Fruit fly (Drosophila melanogaster) whole organism, embryonic: ENCODE results near the gene frtz.

Experiments
- Ada2b ChIP-seq: fragments of 200-800 bp; sonication (Bioruptor generic); IDR thresholded peaks from 2 replicates; pipeline ENCODE4 v1.3.6; 2022; ENCODE audit warnings: missing biosample characterization, missing genetic modification characterization
- Asciz ChIP-seq: fragments of 200-800 bp; sonication (Bioruptor generic); optimal IDR thresholded peaks from 2 replicates; lab custom pipeline; 2017; ENCODE audit warnings: missing biosample characterization, mild to moderate bottlenecking, missing genetic modification characterization, missing genetic modification reagents
- Awh ChIP-seq: fragments of 200-800 bp; sonication (Bioruptor generic); IDR thresholded peaks from 2 replicates; pipeline ENCODE4, ENCODE4 v1.3.6; 2022; ENCODE audit warnings: missing biosample characterization, missing genetic modification characterization
- C15 ChIP-seq: fragments of 200-800 bp; sonication (Bioruptor generic); IDR thresholded peaks from 3 replicates; pipeline ENCODE4 v1.3.6; 2022; ENCODE audit warnings: missing biosample characterization, missing genetic modification characterization
- CG11247 ChIP-seq: fragments of 200-800 bp; sonication (Bioruptor generic); IDR thresholded peaks from 2 replicates; pipeline ENCODE4 v1.3.6; 2022; ENCODE audit warnings: missing biosample characterization, missing genetic modification characterization
- CG11696 ChIP-seq: fragments of 200-800 bp; sonication (Bioruptor generic); IDR thresholded peaks from 2 replicates; pipeline ENCODE4 v1.3.6; 2022; ENCODE audit warnings: missing biosample characterization, missing genetic modification characterization
- CG12071 ChIP-seq: fragments of 200-800 bp; sonication (Bioruptor generic); optimal IDR thresholded peaks from 3 replicates; lab custom pipeline; 2018; ENCODE audit warnings: missing biosample characterization, mild to moderate bottlenecking, missing genetic modification characterization
- CG12104 ChIP-seq: fragments of 200-800 bp; sonication (Bioruptor generic); optimal IDR thresholded peaks from 3 replicates; lab custom pipeline; 2016; ENCODE audit warnings: missing biosample characterization, missing genetic modification characterization
- CG14050 ChIP-seq: fragments of 200-800 bp; sonication (Bioruptor generic); IDR thresholded peaks from 3 replicates; pipeline ENCODE4 v1.3.6; 2022; ENCODE audit warnings: missing biosample characterization, missing genetic modification characterization
- CG14710 ChIP-seq: fragments of 200-800 bp; sonication (Bioruptor generic); optimal IDR thresholded peaks from 3 replicates; lab custom pipeline; 2019; ENCODE audit warnings: missing biosample characterization, mild to moderate bottlenecking, missing genetic modification characterization, moderate library complexity
- CG15269 ChIP-seq: fragments of 200-800 bp; sonication (Bioruptor generic); optimal IDR thresholded peaks from 2 replicates; lab custom pipeline; 2018; ENCODE audit warnings: missing biosample characterization, mild to moderate bottlenecking, missing genetic modification characterization, moderate library complexity
- CG17361 ChIP-seq: fragments of 200-800 bp; sonication (Bioruptor generic); IDR thresholded peaks from 3 replicates; pipeline ENCODE4 v1.3.6; 2022; ENCODE audit warnings: missing biosample characterization, missing genetic modification characterization
- CG1792 ChIP-seq: fragments of 200-800 bp; sonication (Bioruptor generic); optimal IDR thresholded peaks from 2 replicates; lab custom pipeline; 2016; ENCODE audit warnings: missing biosample characterization, missing genetic modification characterization
- CG18011 ChIP-seq: fragments of 200-800 bp; sonication (Bioruptor generic); optimal IDR thresholded peaks from 2 replicates; lab custom pipeline; 2017; ENCODE audit warnings: missing biosample characterization, missing genetic modification characterization, mild to moderate bottlenecking, moderate library complexity, missing genotype
- CG1832 ChIP-seq: fragments of 200-800 bp; sonication (Bioruptor generic); optimal IDR thresholded peaks from 2 replicates; lab custom pipeline; 2017; ENCODE audit warnings: missing biosample characterization, mild to moderate bottlenecking, missing genetic modification characterization, inconsistent platforms
- CG2120 ChIP-seq: fragments of 200-800 bp; sonication (Bioruptor generic); optimal IDR thresholded peaks from 3 replicates; lab custom pipeline; 2016; ENCODE audit warnings: missing biosample characterization, missing genetic modification characterization
- CG2678 ChIP-seq: fragments of 200-800 bp; sonication (Bioruptor generic); optimal IDR thresholded peaks from 3 replicates; lab custom pipeline; 2019; ENCODE audit warnings: missing biosample characterization, mild to moderate bottlenecking, missing genetic modification characterization, moderate library complexity
- CG2712 ChIP-seq: fragments of 200-800 bp; optimal IDR thresholded peaks from 3 replicates; lab custom pipeline; 2019; ENCODE audit warnings: missing biosample characterization, mild to moderate bottlenecking, missing genetic modification characterization, moderate library complexity
- CG2875 ChIP-seq: fragments of 200-800 bp; sonication (Bioruptor generic); optimal IDR thresholded peaks from 2 replicates; lab custom pipeline; 2017; ENCODE audit warnings: missing biosample characterization, mild to moderate bottlenecking, missing genetic modification characterization, missing genetic modification reagents
- CG32767 ChIP-seq: fragments of 200-800 bp; sonication (Bioruptor generic); IDR thresholded peaks from 2 replicates; pipeline ENCODE4 v1.3.6; 2022; ENCODE audit warnings: missing biosample characterization, missing genetic modification characterization
- CG3407 ChIP-seq: fragments of 200-800 bp; sonication (Bioruptor generic); optimal IDR thresholded peaks from 2 replicates; lab custom pipeline; 2018; ENCODE audit warnings: missing biosample characterization, mild to moderate bottlenecking, missing genetic modification characterization
- CG3838 ChIP-seq: fragments of 200-800 bp; sonication (Bioruptor generic); optimal IDR thresholded peaks from 3 replicates; lab custom pipeline; 2016; ENCODE audit warnings: missing biosample characterization, missing genetic modification characterization
- CG4707 ChIP-seq: fragments of 200-800 bp; sonication (Bioruptor generic); optimal IDR thresholded peaks from 2 replicates; lab custom pipeline; 2018; ENCODE audit warnings: missing biosample characterization, mild to moderate bottlenecking, missing genetic modification characterization, moderate library complexity
- CG4820 ChIP-seq: fragments of 200-800 bp; sonication (Bioruptor generic); optimal IDR thresholded peaks from 3 replicates; lab custom pipeline; 2016; ENCODE audit warnings: missing biosample characterization, missing genetic modification characterization
- CG5953 ChIP-seq: fragments of 200-800 bp; sonication (Bioruptor generic); IDR thresholded peaks from 2 replicates; pipeline ENCODE4 v1.3.6; 2022; ENCODE audit warnings: missing biosample characterization, missing genetic modification characterization
- CG7556 ChIP-seq: fragments of 200-800 bp; sonication (Bioruptor generic); optimal IDR thresholded peaks from 2 replicates; lab custom pipeline; 2017; ENCODE audit warnings: missing biosample characterization, mild to moderate bottlenecking, missing genetic modification characterization
- CG7839 ChIP-seq: fragments of 200-800 bp; sonication (Bioruptor generic); optimal IDR thresholded peaks from 3 replicates; lab custom pipeline; 2018; ENCODE audit warnings: missing biosample characterization, mild to moderate bottlenecking, missing genetic modification characterization, moderate library complexity
- Dad ChIP-seq: fragments of 200-800 bp; sonication (Bioruptor generic); optimal IDR thresholded peaks from 3 replicates; lab custom pipeline; 2016; ENCODE audit warnings: missing biosample characterization, missing genetic modification characterization
- Drgx ChIP-seq: fragments of 200-800 bp; sonication (Bioruptor generic); IDR thresholded peaks from 2 replicates; pipeline ENCODE4 v1.3.6; 2022; ENCODE audit warnings: missing biosample characterization, missing genetic modification characterization
- Fer2 ChIP-seq: fragments of 200-800 bp; sonication (Bioruptor generic); optimal IDR thresholded peaks from 2 replicates; lab custom pipeline; 2018; ENCODE audit warnings: missing biosample characterization, mild to moderate bottlenecking, missing genetic modification characterization, moderate library complexity
- H2.0 ChIP-seq: fragments of 200-800 bp; sonication (Bioruptor generic); IDR thresholded peaks from 2 replicates; pipeline ENCODE4 v1.3.6; 2022; ENCODE audit warnings: missing biosample characterization, missing genetic modification characterization
- MBD-R2 ChIP-seq: fragments of 200-800 bp; sonication (Bioruptor generic); IDR thresholded peaks from 2 replicates; pipeline ENCODE4 v1.3.6; 2022; ENCODE audit warnings: missing biosample characterization, missing genetic modification characterization
- MTF-1 ChIP-seq: fragments of 200-800 bp; sonication (Bioruptor generic); optimal IDR thresholded peaks from 2 replicates; lab custom pipeline; 2018; ENCODE audit warnings: missing biosample characterization, mild to moderate bottlenecking, missing genetic modification characterization, borderline replicate concordance
- Mad ChIP-seq: fragments of 200-800 bp; sonication (Bioruptor generic); optimal IDR thresholded peaks from 2 replicates; lab custom pipeline; 2016; ENCODE audit warnings: missing biosample characterization, missing genetic modification characterization
- Mrtf ChIP-seq: fragments of 200-800 bp; sonication (Bioruptor generic); IDR thresholded peaks from 3 replicates; pipeline ENCODE4 v1.3.6; 2022; ENCODE audit warnings: missing biosample characterization, missing genetic modification characterization
- Vsx1 ChIP-seq: fragments of 200-800 bp; sonication (Bioruptor generic); optimal IDR thresholded peaks from 2 replicates; lab custom pipeline; 2017; ENCODE audit warnings: missing biosample characterization, mild to moderate bottlenecking, missing genetic modification characterization, missing genetic modification reagents
- chn ChIP-seq: fragments of 200-800 bp; sonication (Bioruptor generic); optimal IDR thresholded peaks from 2 replicates; lab custom pipeline; 2016; ENCODE audit warnings: missing biosample characterization, missing genetic modification characterization
- ewg ChIP-seq: fragments of 200-800 bp; sonication (Bioruptor generic); optimal IDR thresholded peaks from 3 replicates; lab custom pipeline; 2017; ENCODE audit warnings: mild to moderate bottlenecking, missing biosample characterization, missing genetic modification reagents, missing genetic modification characterization
- fd64A ChIP-seq: fragments of 200-800 bp; sonication (Bioruptor generic); optimal IDR thresholded peaks from 3 replicates; lab custom pipeline; 2018; ENCODE audit warnings: missing biosample characterization, mild to moderate bottlenecking, missing genetic modification characterization
- gcm2 ChIP-seq: fragments of 200-800 bp; sonication (Bioruptor generic); optimal IDR thresholded peaks from 2 replicates; lab custom pipeline; 2016; ENCODE audit warnings: missing biosample characterization, missing genetic modification characterization
- grn ChIP-seq: fragments of 200-800 bp; sonication (Bioruptor generic); optimal IDR thresholded peaks from 3 replicates; lab custom pipeline; 2017; ENCODE audit warnings: missing biosample characterization, missing genetic modification characterization
- insv ChIP-seq, 2 experiments: fragments of 200-800 bp; sonication (Bioruptor generic); optimal IDR thresholded peaks; 3 replicates each; lab custom pipeline; 2016 to 2018; ENCODE audit warnings: missing biosample characterization in 2 of 2, missing genetic modification characterization in 2 of 2
- jumu ChIP-seq: fragments of 200-800 bp; sonication (Bioruptor generic); optimal IDR thresholded peaks from 3 replicates; lab custom pipeline; 2016; ENCODE audit warnings: missing biosample characterization, missing genetic modification characterization
- klu ChIP-seq: fragments of 200-800 bp; sonication (Bioruptor generic); IDR thresholded peaks from 2 replicates; pipeline ENCODE4 v1.3.6; 2022; ENCODE audit warnings: missing biosample characterization, missing genetic modification characterization
- nmo ChIP-seq: fragments of 200-800 bp; sonication (Bioruptor generic); optimal IDR thresholded peaks from 2 replicates; lab custom pipeline; 2018; ENCODE audit warnings: missing biosample characterization, mild to moderate bottlenecking, missing genetic modification characterization, moderate library complexity
- ro ChIP-seq: fragments of 200-800 bp; sonication (Bioruptor generic); IDR thresholded peaks from 2 replicates; pipeline ENCODE4 v1.3.6; 2022; ENCODE audit warnings: missing biosample characterization, missing genetic modification characterization
- row ChIP-seq: fragments of 200-800 bp; sonication (Bioruptor generic); IDR thresholded peaks from 3 replicates; pipeline ENCODE4 v1.3.6; 2022; ENCODE audit warnings: missing biosample characterization, missing genetic modification characterization
- run ChIP-seq: fragments of 200-800 bp; sonication (Bioruptor generic); optimal IDR thresholded peaks from 3 replicates; lab custom pipeline; 2018; ENCODE audit warnings: missing biosample characterization, mild to moderate bottlenecking, missing genetic modification characterization
- usp ChIP-seq: fragments of >200 bp; optimal IDR thresholded peaks from 2 replicates; lab custom pipeline; 2017; ENCODE audit warnings: missing biosample characterization, missing genetic modification characterization
- vnd ChIP-seq: fragments of 200-800 bp; sonication (Bioruptor generic); IDR thresholded peaks from 3 replicates; pipeline ENCODE4 v1.3.6; 2022; ENCODE audit warnings: missing biosample characterization, missing genetic modification characterization; ENCODE audit not compliant: partially characterized antibody

Gene frtz

DNA sequence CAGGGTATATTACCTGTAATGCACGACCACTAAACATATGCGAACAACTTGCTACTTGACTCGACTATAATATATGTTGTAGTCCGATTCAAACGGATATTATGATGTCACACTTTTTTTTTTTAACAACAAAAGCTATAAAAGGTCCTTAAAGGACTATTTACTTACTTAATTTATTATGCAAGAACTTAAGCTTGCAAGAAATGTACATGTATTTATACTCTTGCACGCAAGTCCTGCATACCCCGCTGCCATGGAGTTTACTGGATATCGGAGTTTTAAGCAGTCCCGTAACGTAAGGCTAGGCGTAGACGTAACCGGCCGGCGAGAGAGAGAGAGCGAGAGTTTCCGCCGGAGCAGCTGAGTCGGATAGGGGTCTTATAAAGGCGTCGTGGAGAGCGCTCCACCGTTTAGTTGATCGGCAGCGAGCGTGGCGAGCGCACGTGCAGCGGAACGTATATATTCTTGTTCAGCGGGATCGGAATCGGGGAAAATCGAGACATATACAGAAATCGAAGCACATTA lies 21.5 kb upstream of the frtz start (continued):
- TF ChIP-seq row (GFP tag; lab: Robert Waterston, UW) (peak; percentile 93), CG14050 (peak; percentile 80), fd64A (GFP tag; lab: Kevin White, UChicago) (peak; percentile 28), CG1792 (peak; percentile 74), CG7839 (tag; lab: Kevin White, UChicago) (peak; percentile 78), nmo (GFP tag; lab: Kevin White, UChicago) (peak; percentile 93), CG2678 (tag; lab: Kevin White, UChicago) (peak; percentile 88), Vsx1 (GFP tag; lab: Kevin White, UChicago) (peak; percentile 56), ewg (GFP tag; lab: Kevin White, UChicago) (peak; percentile 89), CG32767 (peak; percentile 83; the same call in 1 of the 2 replicates), Mad (GFP tag; lab: Kevin White, UChicago) (peak; percentile 86), CG3838 (GFP tag; lab: Kevin White, UChicago) (peak; percentile 78), CG18011 (GFP tag; lab: Kevin White, UChicago) (peak; percentile 56), run (peak; percentile 71), CG11247 (GFP tag; lab: Robert Waterston, UW) (peak; percentile 80), CG14710 (tag; lab: Kevin White, UChicago) (peak; percentile 77), Awh (GFP tag; lab: Robert Waterston, UW) (peak; percentile 79; the same call in 1 of the 2 replicates), CG12104 (GFP tag; lab: Kevin White, UChicago) (peak; percentile 61), CG1832 (no peak), H2.0 (peak; percentile 85), chn (GFP tag; lab: Kevin White, UChicago) (peak; percentile 93), insv (GFP tag; optimal IDR thresholded peaks at IDR 0.05; lab: Kevin White, UChicago) (no peak), MBD-R2 (GFP tag; lab: Robert Waterston, UW) (peak; percentile 43; the same call in 1 of the 2 replicates), CG4820 (peak; percentile 89), CG12071 (GFP tag; lab: Kevin White, UChicago) (peak; percentile 65), Ada2b (peak; percentile 79), CG17361 (GFP tag; lab: Robert Waterston, UW) (peak; percentile 93), CG2875 (GFP tag; lab: Kevin White, UChicago) (peak; percentile 88), Mrtf (GFP tag; lab: Robert Waterston, UW) (peak; percentile 55; the same call in 1 of the 3 replicates), Drgx (GFP tag; lab: Robert Waterston, UW) (peak; percentile 95), usp (GFP tag; lab: Kevin White, UChicago) (no peak), CG2120 (GFP tag; lab: Kevin White, UChicago) (peak; percentile 94), CG2712 (tag; lab: Kevin White, UChicago) (peak; percentile 92), Asciz (peak; percentile 80), CG7556 (peak; percentile 89), grn (GFP tag; lab: Kevin White, UChicago) (peak; percentile 20), C15 (GFP tag; lab: Robert Waterston, UW) (no peak), CG3407 (peak; percentile 78), CG15269 (tag; lab: Kevin White, UChicago) (peak; percentile 84), vnd (GFP tag; lab: Robert Waterston, UW) (no peak), Dad (peak; percentile 80), klu (GFP tag; lab: Robert Waterston, UW) (peak; percentile 85), MTF-1 (GFP tag; lab: Kevin White, UChicago) (peak; percentile 16), Fer2 (tag; lab: Kevin White, UChicago) (peak; percentile 2), ro (GFP tag; lab: Robert Waterston, UW) (peak; percentile 69), CG4707 (GFP tag; lab: Kevin White, UChicago) (peak; percentile 35), CG5953 (peak; percentile 71; the same call in 1 of the 2 replicates), jumu (GFP tag; lab: Kevin White, UChicago) (peak; percentile 90), CG11696 (GFP tag; lab: Robert Waterston, UW) (no peak), gcm2 (peak; percentile 67)
